Worm (Caenorhabditis elegans): ENCODE data around the gene rpb-4.

DNA sequence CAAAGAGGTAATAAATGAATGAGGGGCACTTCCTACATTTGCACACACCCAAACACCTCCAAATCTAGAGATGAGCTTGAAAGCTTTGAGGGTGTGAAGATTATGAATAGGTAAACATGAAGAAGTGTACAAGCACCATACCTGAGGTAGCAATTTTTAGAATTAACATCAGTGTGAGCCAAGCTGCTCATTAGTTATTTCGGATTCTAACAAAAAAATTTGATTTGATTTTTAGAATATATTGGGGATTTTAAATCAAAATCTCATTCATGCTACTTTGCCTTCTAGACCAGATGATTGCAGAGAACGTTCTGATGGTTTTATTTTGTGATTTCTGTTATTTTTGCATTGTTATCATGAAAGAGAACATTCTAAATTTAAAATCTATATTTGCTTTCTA is 39.5 kb downstream of the rpb-4 start:
- no peak for TF ChIP-seq aha-1 (tag)
- no peak for TF ChIP-seq arid-1 (GFP tag; conservative IDR thresholded peaks at IDR 0.05)
- TF ChIP-seq ces-1 (GFP tag; optimal IDR thresholded peaks at IDR 0.05): no peak
- no peak for TF ChIP-seq F49E8.2 (tag; optimal IDR thresholded peaks at IDR 0.05; ENCODE audit: borderline replicate concordance)
- TF ChIP-seq ZK546.5 (tag; optimal IDR thresholded peaks at IDR 0.05): no peak
- TF ChIP-seq unc-130 (GFP tag; optimal IDR thresholded peaks at IDR 0.05): no peak
- TF ChIP-seq zip-11 (GFP tag; IDR thresholded peaks at IDR 0.05): no peak
- no peak for TF ChIP-seq F10B5.3 (tag; optimal IDR thresholded peaks at IDR 0.05)
- no peak for TF ChIP-seq ceh-82 (tag; optimal IDR thresholded peaks at IDR 0.05)
- TF ChIP-seq jun-1 (tag; optimal IDR thresholded peaks at IDR 0.05): no peak
- TF ChIP-seq mdl-1 (tag; optimal IDR thresholded peaks at IDR 0.05): no peak
- TF ChIP-seq unc-62 (GFP tag; optimal IDR thresholded peaks at IDR 0.05 in 1 of 2): peak in 1 of 2 experiments; percentile 96
- no peak for TF ChIP-seq unc-62 (tag; optimal IDR thresholded peaks at IDR 0.05)
- TF ChIP-seq nhr-28 (tag; optimal IDR thresholded peaks at IDR 0.05): no peak

Measured in whole organism, L4 larva.